Worm (Caenorhabditis elegans): ENCODE measurements around the gene T28F3.8.

- no peak for TF ChIP-seq R02D3.7 (tag; optimal IDR thresholded peaks at IDR 0.05)
- no peak for TF ChIP-seq nhr-77 (tag; optimal IDR thresholded peaks at IDR 0.05)
- peak; percentile 42 for TF ChIP-seq mep-1 (tag; optimal IDR thresholded peaks at IDR 0.05)
- no peak for TF ChIP-seq aha-1 (tag)
- no peak for TF ChIP-seq F37D6.2 (tag; optimal IDR thresholded peaks at IDR 0.05)
- no peak for TF ChIP-seq nhr-237 (tag; optimal IDR thresholded peaks at IDR 0.05)
- no peak for TF ChIP-seq ztf-11 (tag; optimal IDR thresholded peaks at IDR 0.05)
- no peak for TF ChIP-seq pha-4 (GFP tag; IDR thresholded peaks at IDR 0.05)
- no peak for TF ChIP-seq pha-4 (tag; optimal IDR thresholded peaks at IDR 0.05)
- TF ChIP-seq lin-39 (tag; optimal IDR thresholded peaks at IDR 0.05): no peak
- TF ChIP-seq aly-2 (tag; optimal IDR thresholded peaks at IDR 0.05): no peak
- TF ChIP-seq unc-62 (GFP tag; optimal IDR thresholded peaks at IDR 0.05 in 1 of 2): peak in 1 of 2 experiments; percentile 80
- TF ChIP-seq unc-62 (tag; optimal IDR thresholded peaks at IDR 0.05): no peak
- no peak for TF ChIP-seq lin-13 (GFP tag; optimal IDR thresholded peaks at IDR 0.05)
- TF ChIP-seq egl-43 (GFP tag; IDR thresholded peaks at IDR 0.05): no peak
These were observed 26.6 kb upstream of the T28F3.8 start, which contains the start of gene C49C3.15 for ce11 chrIV:17333542-17334281.
